Fruit fly (Drosophila melanogaster) whole organism, embryonic: ENCODE data around the gene Mrm2.

Source experiments
- CG10321 ChIP-seq: fragments of 200-800 bp; sonication (Bioruptor generic); IDR thresholded peaks from 2 replicates; pipeline ENCODE4 v1.3.6; 2022; ENCODE audit warnings: missing biosample characterization, missing genetic modification characterization
- CG11504 ChIP-seq: fragments of 200-800 bp; sonication (Bioruptor generic); optimal IDR thresholded peaks from 3 replicates; lab custom pipeline; 2019; ENCODE audit warnings: missing biosample characterization, mild to moderate bottlenecking, missing genetic modification characterization, moderate library complexity
- CG13123 ChIP-seq: fragments of 200-800 bp; sonication (Bioruptor generic); optimal IDR thresholded peaks from 2 replicates; lab custom pipeline; 2016; ENCODE audit warnings: missing biosample characterization, missing genetic modification characterization
- CG14860 ChIP-seq: fragments of 200-800 bp; sonication (Bioruptor generic); IDR thresholded peaks from 3 replicates; pipeline ENCODE4 v1.3.6; 2022; ENCODE audit warnings: missing biosample characterization, missing genetic modification characterization; ENCODE audit not compliant: partially characterized antibody
- CG17829 ChIP-seq: fragments of 200-800 bp; optimal IDR thresholded peaks from 2 replicates; lab custom pipeline; 2019; ENCODE audit warnings: missing biosample characterization, mild to moderate bottlenecking, missing genetic modification characterization, moderate library complexity
- CG32532 ChIP-seq: fragments of 200-800 bp; sonication (Bioruptor generic); IDR thresholded peaks from 2 replicates; pipeline ENCODE4 v1.3.6; 2022; ENCODE audit warnings: missing biosample characterization, missing genetic modification characterization
- CG3281 ChIP-seq: fragments of 200-800 bp; sonication (Bioruptor generic); optimal IDR thresholded peaks from 3 replicates; lab custom pipeline; 2017; ENCODE audit warnings: missing biosample characterization, mild to moderate bottlenecking, missing genetic modification characterization
- CG5180 ChIP-seq: fragments of 200-800 bp; sonication (Bioruptor generic); optimal IDR thresholded peaks from 3 replicates; lab custom pipeline; 2017; ENCODE audit warnings: missing biosample characterization, missing genetic modification characterization, mild to moderate bottlenecking, moderate library complexity, missing genetic modification reagents
- CG7745 ChIP-seq: fragments of 200-800 bp; sonication (Bioruptor generic); optimal IDR thresholded peaks from 2 replicates; lab custom pipeline; 2018; ENCODE audit warnings: missing biosample characterization, mild to moderate bottlenecking, missing genetic modification characterization, moderate library complexity
- CG7839 ChIP-seq: fragments of 200-800 bp; sonication (Bioruptor generic); optimal IDR thresholded peaks from 3 replicates; lab custom pipeline; 2018; ENCODE audit warnings: missing biosample characterization, mild to moderate bottlenecking, missing genetic modification characterization, moderate library complexity
- CG8089 ChIP-seq: fragments of 200-800 bp; sonication (Bioruptor generic); optimal IDR thresholded peaks from 3 replicates; lab custom pipeline; 2016; ENCODE audit warnings: missing biosample characterization, missing genetic modification characterization
- Camta ChIP-seq: fragments of 200-800 bp; sonication (Bioruptor generic); optimal IDR thresholded peaks from 2 replicates; lab custom pipeline; 2016; ENCODE audit warnings: missing biosample characterization, missing genetic modification characterization
- Chrac-16 ChIP-seq: fragments of 200-800 bp; sonication (Bioruptor generic); optimal IDR thresholded peaks from 3 replicates; lab custom pipeline; 2016; ENCODE audit warnings: missing biosample characterization, missing genetic modification characterization
- CkIIα-i1 ChIP-seq: fragments of 200-800 bp; sonication (Bioruptor generic); IDR thresholded peaks from 2 replicates; pipeline ENCODE4 v1.3.6; 2022; ENCODE audit warnings: missing biosample characterization, missing genetic modification characterization
- HLH3B ChIP-seq: fragments of 200-800 bp; sonication (Bioruptor generic); IDR thresholded peaks from 2 replicates; pipeline ENCODE4 v1.3.6; 2022; ENCODE audit warnings: missing biosample characterization, missing genetic modification characterization
- Lhr ChIP-seq: fragments of 200-800 bp; sonication (Bioruptor generic); optimal IDR thresholded peaks from 3 replicates; lab custom pipeline; 2017; ENCODE audit warnings: mild to moderate bottlenecking, missing biosample characterization, missing genetic modification reagents, missing genetic modification characterization
- Mad ChIP-seq: fragments of 200-800 bp; sonication (Bioruptor generic); optimal IDR thresholded peaks from 2 replicates; lab custom pipeline; 2016; ENCODE audit warnings: missing biosample characterization, missing genetic modification characterization
- Mes4 ChIP-seq: fragments of 200-800 bp; sonication (Bioruptor generic); optimal IDR thresholded peaks from 2 replicates; lab custom pipeline; 2016; ENCODE audit warnings: missing biosample characterization, missing genetic modification characterization
- Nf-YC ChIP-seq: fragments of 200-800 bp; optimal IDR thresholded peaks from 3 replicates; lab custom pipeline; 2019; ENCODE audit warnings: missing biosample characterization, mild to moderate bottlenecking, missing genetic modification characterization, moderate library complexity
- Oaz ChIP-seq: fragments of 200-800 bp; sonication (Bioruptor generic); IDR thresholded peaks from 2 replicates; pipeline ENCODE4 v1.3.6; 2022; ENCODE audit warnings: missing biosample characterization, missing genetic modification characterization
- Scr ChIP-seq: fragments of 200-800 bp; sonication (Bioruptor generic); IDR thresholded peaks from 2 replicates; pipeline ENCODE4 v1.3.6; 2022; ENCODE audit warnings: missing biosample characterization, missing genetic modification characterization; ENCODE audit not compliant: partially characterized antibody
- Sox100B ChIP-seq: fragments of 200-800 bp; sonication (Bioruptor generic); optimal IDR thresholded peaks from 3 replicates; lab custom pipeline; 2018; ENCODE audit warnings: missing biosample characterization, mild to moderate bottlenecking, missing genetic modification characterization
- Taf1 ChIP-seq: fragments of 200-800 bp; sonication (Bioruptor generic); IDR thresholded peaks from 2 replicates; pipeline ENCODE4 v1.3.6; 2022; ENCODE audit warnings: missing biosample characterization, missing genetic modification characterization
- abd-A ChIP-seq: fragments of 200-800 bp; sonication (Bioruptor generic); optimal IDR thresholded peaks from 3 replicates; lab custom pipeline; 2019; ENCODE audit warnings: missing biosample characterization, mild to moderate bottlenecking, missing genetic modification characterization, moderate library complexity
- ato ChIP-seq: fragments of 200-800 bp; sonication (Bioruptor generic); IDR thresholded peaks from 2 replicates; pipeline ENCODE4 v1.3.6; 2022; ENCODE audit warnings: missing biosample characterization, missing genetic modification characterization; ENCODE audit not compliant: partially characterized antibody
- disco-r ChIP-seq: fragments of 200-800 bp; sonication (Bioruptor generic); optimal IDR thresholded peaks from 2 replicates; lab custom pipeline; 2016; ENCODE audit warnings: missing biosample characterization, missing genetic modification characterization
- eve ChIP-seq, 2 experiments: fragments of >200 bp; optimal IDR thresholded peaks; 2 replicates each; lab custom pipeline; 2017; ENCODE audit warnings: missing biosample characterization in 2 of 2, missing genetic modification characterization in 2 of 2
- gsb-n ChIP-seq: fragments of 200-800 bp; sonication (Bioruptor generic); optimal IDR thresholded peaks from 3 replicates; lab custom pipeline; 2018; ENCODE audit warnings: missing biosample characterization, mild to moderate bottlenecking, missing genetic modification characterization
- hth ChIP-seq: fragments of >200 bp; optimal IDR thresholded peaks from 2 replicates; lab custom pipeline; 2017; ENCODE audit warnings: inconsistent platforms
- jigr1 ChIP-seq: fragments of 200-800 bp; sonication (Bioruptor generic); IDR thresholded peaks from 3 replicates; pipeline ENCODE4 v1.3.6; 2022; ENCODE audit warnings: missing biosample characterization, missing genetic modification characterization
- kah ChIP-seq: fragments of 200-800 bp; sonication (Bioruptor generic); optimal IDR thresholded peaks from 2 replicates; lab custom pipeline; 2018; ENCODE audit warnings: missing biosample characterization, mild to moderate bottlenecking, missing genetic modification characterization
- nau ChIP-seq: fragments of 200-800 bp; sonication (Bioruptor generic); optimal IDR thresholded peaks from 3 replicates; lab custom pipeline; 2017; ENCODE audit warnings: missing biosample characterization, mild to moderate bottlenecking, missing genetic modification characterization, missing genetic modification reagents
- nerfin-2 ChIP-seq: fragments of 200-800 bp; sonication (Bioruptor generic); IDR thresholded peaks from 2 replicates; pipeline ENCODE4 v1.3.6; 2022; ENCODE audit warnings: missing biosample characterization, missing genetic modification characterization; ENCODE audit not compliant: partially characterized antibody
- pan ChIP-seq, 4 experiments: fragments of >200 bp in 3 of 4; fragments of 200-800 bp in 1 of 4; sonication (Bioruptor generic) in 1 of 4; optimal IDR thresholded peaks in 3 of 4; IDR thresholded peaks in 1 of 4; 2 replicates each; pipeline versions ENCODE4 v1.3.6 to Lab custom; 2017 to 2022; ENCODE audit warnings: missing biosample characterization in 2 of 4, missing genetic modification characterization in 2 of 4, mixed read lengths in 1 of 4
- pb ChIP-seq: fragments of 200-800 bp; sonication (Bioruptor generic); optimal IDR thresholded peaks from 3 replicates; lab custom pipeline; 2016; ENCODE audit warnings: missing biosample characterization, missing genetic modification characterization
- peb ChIP-seq: fragments of 200-800 bp; sonication (Bioruptor generic); IDR thresholded peaks from 2 replicates; pipeline ENCODE4 v1.3.6; 2022; ENCODE audit warnings: missing biosample characterization, missing genetic modification characterization
- pum ChIP-seq: fragments of 200-800 bp; sonication (Bioruptor generic); optimal IDR thresholded peaks from 2 replicates; lab custom pipeline; 2016; ENCODE audit warnings: missing biosample characterization, missing genetic modification characterization
- ro ChIP-seq: fragments of 200-800 bp; sonication (Bioruptor generic); IDR thresholded peaks from 2 replicates; pipeline ENCODE4 v1.3.6; 2022; ENCODE audit warnings: missing biosample characterization, missing genetic modification characterization
- salm ChIP-seq: fragments of 200-800 bp; sonication (Bioruptor generic); optimal IDR thresholded peaks from 2 replicates; lab custom pipeline; 2018; ENCODE audit warnings: missing biosample characterization, mild to moderate bottlenecking, missing genetic modification characterization
- so ChIP-seq: fragments of 200-800 bp; sonication (Bioruptor generic); IDR thresholded peaks from 3 replicates; pipeline ENCODE4 v1.3.6; 2022; ENCODE audit warnings: missing biosample characterization, missing genetic modification characterization
- sob ChIP-seq: fragments of 200-800 bp; sonication (Bioruptor generic); IDR thresholded peaks from 2 replicates; pipeline ENCODE4 v1.3.6; 2022; ENCODE audit warnings: missing biosample characterization, missing genetic modification characterization
- sr ChIP-seq: fragments of 200-800 bp; sonication (Bioruptor generic); IDR thresholded peaks from 3 replicates; pipeline ENCODE4 v1.3.6; 2022; ENCODE audit warnings: missing biosample characterization, missing genetic modification characterization
- tio ChIP-seq: fragments of 200-800 bp; sonication (Bioruptor generic); optimal IDR thresholded peaks from 2 replicates; lab custom pipeline; 2017; ENCODE audit warnings: missing biosample characterization, missing genetic modification characterization, inconsistent platforms
- toy ChIP-seq: fragments of 200-800 bp; sonication (Bioruptor generic); IDR thresholded peaks from 2 replicates; pipeline ENCODE4 v1.3.6; 2022; ENCODE audit warnings: missing biosample characterization, missing genetic modification characterization
- tup ChIP-seq: fragments of 200-800 bp; sonication (Bioruptor generic); optimal IDR thresholded peaks from 2 replicates; lab custom pipeline; 2016; ENCODE audit warnings: missing biosample characterization, mild to moderate bottlenecking, missing genetic modification characterization, moderate library complexity
- tx ChIP-seq: fragments of 200-800 bp; sonication (Bioruptor generic); optimal IDR thresholded peaks from 2 replicates; lab custom pipeline; 2016; ENCODE audit warnings: missing biosample characterization, missing genetic modification characterization
- unpg ChIP-seq: fragments of 200-800 bp; sonication (Bioruptor generic); optimal IDR thresholded peaks from 3 replicates; lab custom pipeline; 2018; ENCODE audit warnings: missing biosample characterization, mild to moderate bottlenecking, missing genetic modification characterization, moderate library complexity
- usp ChIP-seq: fragments of >200 bp; optimal IDR thresholded peaks from 2 replicates; lab custom pipeline; 2017; ENCODE audit warnings: missing biosample characterization, missing genetic modification characterization
- zfh1 ChIP-seq: fragments of 200-800 bp; sonication (Bioruptor generic); IDR thresholded peaks from 3 replicates; pipeline ENCODE4 v1.3.6; 2022; ENCODE audit warnings: missing biosample characterization, missing genetic modification characterization

The Mrm2 gene

dm6 chr3R:19846870-19847590 is 14.4 kb upstream of the Mrm2 start, which contains the start of gene MICU3 (continued):
- TF ChIP-seq Oaz (GFP tag; lab: Robert Waterston, UW) (0 out of 2 replicates have a peak, but pooled peaks have one; percentile 33), eve (GFP tag; optimal IDR thresholded peaks at IDR 0.05; lab: Kevin White, UChicago) (peak in 1 of 2 experiments; percentile 87), pum (GFP tag; lab: Kevin White, UChicago) (peak; percentile 56), gsb-n (tag; lab: Kevin White, UChicago) (peak; percentile 6), Mes4 (GFP tag; lab: Kevin White, UChicago) (peak; percentile 37), ro (GFP tag; lab: Robert Waterston, UW) (no peak), Chrac-16 (GFP tag; lab: Kevin White, UChicago) (peak; percentile 74), CG17829 (tag; lab: Kevin White, UChicago) (peak; percentile 33), Mad (peak; percentile 66), ato (GFP tag; lab: Robert Waterston, UW) (no peak), jigr1 (no peak), Sox100B (GFP tag; lab: Kevin White, UChicago) (peak; percentile 51), CkIIα-i1 (no peak), toy (GFP tag; lab: Robert Waterston, UW) (no peak), salm (tag; lab: Kevin White, UChicago) (no peak), Lhr (GFP tag; lab: Kevin White, UChicago) (peak; percentile 28), so (no peak), CG7839 (tag; lab: Kevin White, UChicago) (peak; percentile 66), HLH3B (GFP tag; lab: Robert Waterston, UW) (peak; percentile 55; the same call in 1 of the 2 replicates), tio (GFP tag; lab: Kevin White, UChicago) (peak; percentile 59), hth (lab: Kevin White, UChicago) (no peak), tup (GFP tag; lab: Kevin White, UChicago) (no peak), CG5180 (GFP tag; lab: Kevin White, UChicago) (no peak), usp (no peak), peb (peak; percentile 41; the same call in 1 of the 2 replicates), Nf-YC (tag; lab: Kevin White, UChicago) (peak; percentile 3), disco-r (GFP tag; lab: Kevin White, UChicago) (peak; percentile 6), CG3281 (GFP tag; lab: Kevin White, UChicago) (peak; percentile 43), unpg (peak; percentile 49), sob (GFP tag; lab: Robert Waterston, UW) (peak; percentile 74), sr (GFP tag; lab: Robert Waterston, UW) (no peak), CG8089 (GFP tag; lab: Kevin White, UChicago) (peak; percentile 44), CG14860 (GFP tag; lab: Robert Waterston, UW) (peak; percentile 72), CG13123 (GFP tag; lab: Kevin White, UChicago) (peak; percentile 9), kah (GFP tag; lab: Kevin White, UChicago) (no peak), CG11504 (tag; lab: Kevin White, UChicago) (no peak), zfh1 (GFP tag; lab: Robert Waterston, UW) (peak; percentile 72; the same call in 2 of the 3 replicates), pan (optimal IDR thresholded peaks at IDR 0.05; lab: Kevin White, UChicago) (no peak), pan (GFP tag; optimal IDR thresholded peaks at IDR 0.05 in 1 of 2, IDR thresholded peaks at IDR 0.05 in 1 of 2) (peak in 1 of 2 experiments; percentile 72), Camta (peak; percentile 18), Taf1 (GFP tag; lab: Robert Waterston, UW) (peak; percentile 31; the same call in 1 of the 2 replicates), pb (peak; percentile 35), CG32532 (peak; percentile 73), tx (GFP tag; lab: Kevin White, UChicago) (peak; percentile 54), Scr (GFP tag; lab: Robert Waterston, UW) (peak; percentile 80), abd-A (tag; lab: Kevin White, UChicago) (no peak), nau (no peak), nerfin-2 (GFP tag; lab: Robert Waterston, UW) (peak; percentile 60), CG7745 (no peak), CG10321 (GFP tag; lab: Robert Waterston, UW) (no peak)
